Fruit fly (Drosophila melanogaster) S2 (cell line): ENCODE results near the gene CG11322.

Experiments used
- CG8478 ChIP-seq: fragments of >200 bp; optimal IDR thresholded peaks from 2 replicates; lab custom pipeline; 2018
- CTCF ChIP-seq, 2 experiments: fragments of >200 bp; optimal IDR thresholded peaks; 2 replicates each; lab custom pipeline; 2018

DNA sequence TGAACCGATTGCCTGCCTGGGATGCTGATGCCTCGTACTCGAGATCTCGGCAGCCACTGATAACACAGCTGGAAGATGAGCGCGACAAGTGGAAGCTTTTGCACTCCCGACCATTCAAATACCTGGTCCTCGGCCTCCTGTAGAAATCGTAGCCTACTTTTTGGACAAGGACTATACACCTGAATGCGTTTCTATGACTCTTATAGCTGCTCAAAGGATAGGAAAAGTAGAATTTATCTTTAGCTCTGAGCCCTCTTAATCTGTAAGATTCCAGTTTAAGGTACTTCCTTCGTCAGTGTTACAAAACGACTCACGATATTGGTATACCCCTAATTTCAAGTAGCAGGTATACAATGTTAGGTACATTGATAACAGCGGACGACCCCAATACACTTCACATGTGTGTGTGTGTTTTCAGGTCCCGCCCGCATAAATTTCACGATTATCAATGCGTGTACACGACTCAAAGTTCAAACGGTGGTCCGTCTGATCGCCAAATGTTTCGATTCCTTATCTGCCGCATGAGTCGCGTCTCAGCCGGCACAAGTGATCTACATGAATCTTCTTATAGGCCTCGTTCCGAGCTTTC lies 43.2 kb downstream of the CG11322 start, which contains the start of gene AkhR:
- TF ChIP-seq CG8478 (lab: Kevin White, UChicago), result no peak
- no peak for TF ChIP-seq CTCF (optimal IDR thresholded peaks at IDR 0.05; lab: Kevin White, UChicago)
